Worm (Caenorhabditis elegans): Measurements from ENCODE around the gene lgc-40.

- TF ChIP-seq ztf-11 (tag; optimal IDR thresholded peaks at IDR 0.05) (no peak), R02D3.7 (tag; optimal IDR thresholded peaks at IDR 0.05) (no peak), eor-1 (tag; optimal IDR thresholded peaks at IDR 0.05) (no peak), jun-1 (tag; optimal IDR thresholded peaks at IDR 0.05) (no peak), zag-1 (tag; optimal IDR thresholded peaks at IDR 0.05) (no peak), mdl-1 (tag; optimal IDR thresholded peaks at IDR 0.05) (no peak), ceh-82 (tag; optimal IDR thresholded peaks at IDR 0.05) (no peak), pha-4 (tag; optimal IDR thresholded peaks at IDR 0.05) (no peak), pqm-1 (tag; optimal IDR thresholded peaks at IDR 0.05) (no peak), lsy-12 (tag; optimal IDR thresholded peaks at IDR 0.05) (no peak), ceh-28 (tag; optimal IDR thresholded peaks at IDR 0.05) (no peak), unc-62 (GFP tag; optimal IDR thresholded peaks at IDR 0.05) (no peak)
Observed at ce11 chrX:2359797-2360196, at the start of gene lgc-40.

Data from whole organism, L3 larva.